Fruit fly (Drosophila melanogaster): ENCODE results near the gene CG10516.

DNA sequence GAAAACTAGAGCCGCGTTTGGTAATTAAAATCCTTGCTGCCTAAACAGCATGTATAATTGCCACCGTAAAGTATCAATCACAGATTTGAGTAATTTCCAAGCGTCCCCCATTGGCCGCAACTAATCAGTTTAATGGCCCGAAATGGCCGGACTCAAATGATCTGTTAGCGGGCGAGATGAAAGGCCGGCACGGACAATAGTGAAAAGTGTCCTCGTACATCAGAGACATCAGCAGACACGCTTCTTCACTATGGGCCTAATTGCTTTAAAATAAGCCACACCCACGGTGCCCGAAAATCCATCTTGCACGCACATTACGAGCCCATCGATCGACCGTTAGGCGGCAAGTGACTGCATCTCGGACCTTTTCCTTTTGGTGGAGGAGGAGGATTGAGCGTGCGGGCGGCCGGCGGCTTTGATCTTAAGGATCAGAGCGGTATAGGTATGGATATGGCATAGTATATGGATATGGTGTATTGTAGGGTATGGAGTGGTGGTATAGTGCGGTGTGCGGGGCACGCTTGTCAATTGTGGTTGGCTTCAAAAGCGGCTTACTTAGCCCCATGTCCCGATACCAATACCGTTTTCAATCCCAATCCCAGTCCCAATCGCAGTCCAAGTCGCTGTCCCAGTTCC, 44.4 kb downstream of the CG10516 start:
- TF ChIP-seq dmrt99B (tag; optimal IDR thresholded peaks at IDR 0.05) (no peak), ken (GFP tag; IDR thresholded peaks at IDR 0.05) (no peak), CG12236 (GFP tag; optimal IDR thresholded peaks at IDR 0.05) (no peak), Oli (tag; optimal IDR thresholded peaks at IDR 0.05) (no peak), dimm (GFP tag; IDR thresholded peaks at IDR 0.05) (no peak), gce (GFP tag; IDR thresholded peaks at IDR 0.05) (no peak), pb (GFP tag; optimal IDR thresholded peaks at IDR 0.05) (no peak), Six4 (GFP tag; optimal IDR thresholded peaks at IDR 0.05) (no peak), Doc2 (GFP tag; IDR thresholded peaks at IDR 0.05) (no peak), wdn (GFP tag; IDR thresholded peaks at IDR 0.05) (no peak), hb (GFP tag; IDR thresholded peaks at IDR 0.05; ENCODE audit: partially characterized antibody) (no peak), CG10274 (GFP tag; optimal IDR thresholded peaks at IDR 0.05) (no peak), sug (tag; optimal IDR thresholded peaks at IDR 0.05) (no peak)

All from whole organism, embryonic.